Worm (Caenorhabditis elegans) whole organism, L3 larva: ENCODE measurements around the gene B0454.6.

Experiments
- ZK546.5 ChIP-seq: sonication (generic microtip); optimal IDR thresholded peaks from 2 replicates; lab custom pipeline; 2017; ENCODE audit warnings: missing biosample characterization, missing genetic modification characterization
- ama-1 ChIP-seq: fragments of 150-350 bp; optimal IDR thresholded peaks from 2 replicates; lab custom pipeline; 2018
- egl-27 ChIP-seq: sonication (generic microtip); optimal IDR thresholded peaks from 4 replicates; lab custom pipeline; 2017; ENCODE audit warnings: missing biosample characterization, missing genetic modification reagents, missing genetic modification characterization
- elt-1 ChIP-seq: fragments of 150-350 bp; optimal IDR thresholded peaks from 2 replicates; lab custom pipeline; 2014; ENCODE audit warnings: missing biosample characterization, missing genetic modification characterization
- nfya-1 ChIP-seq: sonication (generic microtip); optimal IDR thresholded peaks from 2 replicates; lab custom pipeline; 2017; ENCODE audit warnings: missing genetic modification characterization, mild to moderate bottlenecking, missing compliant biosample characterization, antibody characterized with exemption, moderate library complexity; ENCODE audit not compliant: insufficient read depth
- nhr-76 ChIP-seq: fragments of 150-350 bp; sonication (generic microtip); optimal IDR thresholded peaks from 5 replicates; lab custom pipeline; 2014; ENCODE audit warnings: missing biosample characterization, missing genetic modification characterization
- pha-4 ChIP-seq: fragments of 150-350 bp; optimal IDR thresholded peaks from 2 replicates; lab custom pipeline; 2014; ENCODE audit warnings: missing biosample characterization, missing genetic modification reagents, missing genetic modification characterization
- tbx-2 ChIP-seq: sonication (generic microtip); optimal IDR thresholded peaks from 2 replicates; lab custom pipeline; 2016; ENCODE audit warnings: mild to moderate bottlenecking, missing genetic modification characterization, missing compliant biosample characterization

ce11 chrII:2997828-2998441 is 34.6 kb upstream of the B0454.6 start:
- TF ChIP-seq nfya-1 (tag; lab: Kevin White, UChicago), result no peak
- no peak for TF ChIP-seq ZK546.5 (tag; lab: Kevin White, UChicago)
- TF ChIP-seq ama-1, result no peak
- TF ChIP-seq elt-1, result no peak
- TF ChIP-seq nhr-76 (tag; lab: Kevin White, UChicago), result no peak
- TF ChIP-seq egl-27 (tag; lab: Kevin White, UChicago), result no peak
- TF ChIP-seq tbx-2, result no peak
- no peak for TF ChIP-seq pha-4 (tag; lab: Kevin White, UChicago)
